Fruit fly (Drosophila melanogaster) whole organism, wandering third instar larva: Measurements from ENCODE around the gene Tcs6.

Source experiments
- Abd-B ChIP-seq: fragments of >200 bp; optimal IDR thresholded peaks from 2 replicates; lab custom pipeline; 2017; ENCODE audit warnings: missing biosample characterization, missing genetic modification characterization
- CG32264 ChIP-seq: fragments of 200-800 bp; sonication (Bioruptor generic); optimal IDR thresholded peaks from 2 replicates; lab custom pipeline; 2016; ENCODE audit warnings: missing biosample characterization, missing genetic modification characterization
- CG9705 ChIP-seq: fragments of 200-800 bp; sonication (Bioruptor generic); optimal IDR thresholded peaks from 2 replicates; lab custom pipeline; 2018; ENCODE audit warnings: missing biosample characterization, mild to moderate bottlenecking, missing genetic modification characterization
- CrebA ChIP-seq: fragments of 200-800 bp; sonication (Bioruptor generic); optimal IDR thresholded peaks from 2 replicates; lab custom pipeline; 2016; ENCODE audit warnings: missing biosample characterization, mild to moderate bottlenecking, missing genetic modification characterization, borderline replicate concordance
- Dfd ChIP-seq: fragments of >200 bp; optimal IDR thresholded peaks from 2 replicates; lab custom pipeline; 2017; ENCODE audit warnings: missing biosample characterization, missing genetic modification characterization
- Dif ChIP-seq: fragments of 200-275, 200-300 bp; sonication (Bioruptor generic); optimal IDR thresholded peaks from 2 replicates; lab custom pipeline; 2018; ENCODE audit warnings: missing biosample characterization, missing genetic modification characterization; ENCODE audit not compliant: partially characterized antibody
- GATAd ChIP-seq: sonication (Bioruptor generic); optimal IDR thresholded peaks from 2 replicates; lab custom pipeline; 2016; ENCODE audit warnings: missing biosample characterization, missing genetic modification characterization
- HLH106 ChIP-seq: fragments of 200-800 bp; optimal IDR thresholded peaks from 3 replicates; lab custom pipeline; 2019; ENCODE audit warnings: missing biosample characterization, mild to moderate bottlenecking, missing genetic modification characterization, moderate library complexity
- Hnf4 ChIP-seq: fragments of 200-800 bp; sonication (Bioruptor generic); optimal IDR thresholded peaks from 2 replicates; lab custom pipeline; 2016; ENCODE audit warnings: missing biosample characterization, mild to moderate bottlenecking, missing genetic modification characterization
- Hr78 ChIP-seq: fragments of >200 bp; optimal IDR thresholded peaks from 2 replicates; lab custom pipeline; 2017; ENCODE audit warnings: missing biosample characterization, missing genetic modification characterization
- Hr83 ChIP-seq: fragments of 200-300 bp; sonication (Bioruptor generic); optimal IDR thresholded peaks from 2 replicates; lab custom pipeline; 2016; ENCODE audit warnings: missing biosample characterization, mild to moderate bottlenecking, missing genetic modification characterization, moderate library complexity; ENCODE audit not compliant: poor library complexity, severe bottlenecking
- Jra ChIP-seq: sonication (Bioruptor generic); optimal IDR thresholded peaks from 2 replicates; lab custom pipeline; 2016; ENCODE audit warnings: missing biosample characterization, missing genetic modification characterization
- Mio ChIP-seq: sonication (Bioruptor generic); optimal IDR thresholded peaks from 2 replicates; lab custom pipeline; 2016; ENCODE audit warnings: missing biosample characterization, missing genetic modification characterization
- Myc ChIP-seq: fragments of >200 bp; optimal IDR thresholded peaks from 2 replicates; lab custom pipeline; 2017
- N ChIP-seq: fragments of >200 bp; optimal IDR thresholded peaks from 2 replicates; lab custom pipeline; 2018; ENCODE audit warnings: missing biosample characterization, missing external identifiers, missing genetic modification characterization
- OdsH ChIP-seq: fragments of 200-800 bp; sonication (Bioruptor generic); optimal IDR thresholded peaks from 2 replicates; lab custom pipeline; 2016; ENCODE audit warnings: missing biosample characterization, mild to moderate bottlenecking, missing genetic modification characterization
- Rel ChIP-seq, 2 experiments: fragments of 200-800 bp; sonication (Bioruptor generic) in 1 of 2; optimal IDR thresholded peaks; 2 replicates in 1 of 2; 3 replicates in 1 of 2; lab custom pipeline; 2016 to 2019; ENCODE audit warnings: mild to moderate bottlenecking in 2 of 2, missing biosample characterization in 2 of 2, missing genetic modification characterization in 2 of 2, moderate library complexity in 1 of 2
- Sp1 ChIP-seq: fragments of 200-800 bp; sonication (Bioruptor generic); optimal IDR thresholded peaks from 3 replicates; lab custom pipeline; 2019; ENCODE audit warnings: missing biosample characterization, mild to moderate bottlenecking, missing genetic modification characterization, moderate library complexity
- Vsx2 ChIP-seq: fragments of 200-300, 225-300 bp; sonication (Bioruptor generic); optimal IDR thresholded peaks from 2 replicates; lab custom pipeline; 2018; ENCODE audit warnings: missing biosample characterization, missing genetic modification characterization; ENCODE audit not compliant: partially characterized antibody
- br ChIP-seq: fragments of 200-800 bp; sonication (Bioruptor generic); optimal IDR thresholded peaks from 2 replicates; lab custom pipeline; 2016; ENCODE audit warnings: missing biosample characterization, missing genetic modification characterization
- brk ChIP-seq: fragments of 200-800 bp; sonication (Bioruptor generic); optimal IDR thresholded peaks from 2 replicates; lab custom pipeline; 2016; ENCODE audit warnings: missing biosample characterization, mild to moderate bottlenecking, missing genetic modification characterization
- dl ChIP-seq, 2 experiments: fragments of 175-275, 200-275 bp in 1 of 2; fragments of 200-275 bp in 1 of 2; sonication (Bioruptor generic); optimal IDR thresholded peaks; lab custom pipeline; 2018; ENCODE audit warnings: mild to moderate bottlenecking in 2 of 2, missing biosample characterization in 2 of 2, missing genetic modification characterization in 2 of 2, moderate library complexity in 2 of 2; ENCODE audit not compliant: partially characterized antibody in 2 of 2, insufficient read depth in 1 of 2
- dmrt93B ChIP-seq: fragments of 200-800 bp; sonication (Bioruptor generic); optimal IDR thresholded peaks from 2 replicates; lab custom pipeline; 2018; ENCODE audit warnings: missing biosample characterization, mild to moderate bottlenecking, missing genetic modification characterization
- dsf ChIP-seq: sonication (Bioruptor generic); optimal IDR thresholded peaks from 2 replicates; lab custom pipeline; 2016; ENCODE audit warnings: missing biosample characterization, missing genetic modification characterization, borderline replicate concordance
- ey ChIP-seq: fragments of 200-800 bp; sonication (Bioruptor generic); optimal IDR thresholded peaks from 2 replicates; lab custom pipeline; 2016; ENCODE audit warnings: missing biosample characterization, missing genetic modification characterization
- foxo ChIP-seq, 2 experiments: fragments of 200-800 bp; sonication (Bioruptor generic); optimal IDR thresholded peaks; 2 replicates in 1 of 2; 3 replicates in 1 of 2; lab custom pipeline; 2016 to 2017; ENCODE audit warnings: missing biosample characterization in 2 of 2, missing genetic modification characterization in 2 of 2
- fru ChIP-seq: fragments of 200-800 bp; sonication (Bioruptor generic); optimal IDR thresholded peaks from 3 replicates; lab custom pipeline; 2016; ENCODE audit warnings: missing biosample characterization, mild to moderate bottlenecking, missing genetic modification characterization
- h ChIP-seq: fragments of 200-800 bp; sonication (Bioruptor generic); optimal IDR thresholded peaks from 3 replicates; lab custom pipeline; 2016; ENCODE audit warnings: missing biosample characterization, mild to moderate bottlenecking, missing genetic modification characterization
- jim ChIP-seq: fragments of 175-275, 200-325 bp; sonication (Bioruptor generic); optimal IDR thresholded peaks from 2 replicates; lab custom pipeline; 2016; ENCODE audit warnings: missing biosample characterization, mild to moderate bottlenecking, missing genetic modification characterization
- lola ChIP-seq: fragments of >200 bp; optimal IDR thresholded peaks from 2 replicates; lab custom pipeline; 2017; ENCODE audit warnings: missing biosample characterization, missing genetic modification characterization
- pan ChIP-seq: fragments of >200 bp; optimal IDR thresholded peaks from 2 replicates; lab custom pipeline; 2017
- psq ChIP-seq: fragments of 200-800 bp; sonication (Bioruptor generic); optimal IDR thresholded peaks from 3 replicates; lab custom pipeline; 2017; ENCODE audit warnings: missing biosample characterization, mild to moderate bottlenecking, missing genetic modification characterization, moderate library complexity
- rgr ChIP-seq: fragments of 200-800 bp; sonication (Bioruptor generic); optimal IDR thresholded peaks from 3 replicates; lab custom pipeline; 2016; ENCODE audit warnings: missing biosample characterization, mild to moderate bottlenecking, missing genetic modification characterization
- sage ChIP-seq: fragments of 200-800 bp; sonication (Bioruptor generic); optimal IDR thresholded peaks from 2 replicates; lab custom pipeline; 2016; ENCODE audit warnings: missing biosample characterization, mild to moderate bottlenecking, missing genetic modification characterization
- sv ChIP-seq: fragments of 200-800 bp; sonication (Bioruptor generic); optimal IDR thresholded peaks from 3 replicates; lab custom pipeline; 2016; ENCODE audit warnings: missing biosample characterization, missing genetic modification characterization
- tai ChIP-seq: sonication (Bioruptor generic); optimal IDR thresholded peaks from 2 replicates; lab custom pipeline; 2016; ENCODE audit warnings: missing biosample characterization, missing genetic modification characterization
- usp ChIP-seq: fragments of >200 bp; optimal IDR thresholded peaks from 2 replicates; lab custom pipeline; 2017; ENCODE audit warnings: missing biosample characterization, missing genetic modification characterization
- woc ChIP-seq: sonication (Bioruptor generic); optimal IDR thresholded peaks from 2 replicates; lab custom pipeline; 2016; ENCODE audit warnings: missing biosample characterization, mild to moderate bottlenecking, missing genetic modification characterization

The Tcs6 gene

dm6 chr3R:26017771-26018731 lies 40.0 kb downstream of the Tcs6 start:
- peak; percentile 93 for TF ChIP-seq OdsH (GFP tag; lab: Kevin White, UChicago)
- TF ChIP-seq tai: peak; percentile 76
- peak; percentile 63 for TF ChIP-seq ey (GFP tag; lab: Kevin White, UChicago)
- TF ChIP-seq dmrt93B (GFP tag; lab: Kevin White, UChicago): peak; percentile 92
- peak; percentile 17 for TF ChIP-seq Vsx2 (GFP tag; lab: Kevin White, UChicago)
- peak; percentile 95 for TF ChIP-seq psq (GFP tag; lab: Kevin White, UChicago)
- peak; percentile 41 for TF ChIP-seq sv (GFP tag; lab: Kevin White, UChicago)
- TF ChIP-seq lola: no peak
- TF ChIP-seq dl (GFP tag; optimal IDR thresholded peaks at IDR 0.05; lab: Kevin White, UChicago; ENCODE audit: insufficient read depth in 1 of 2, partially characterized antibody in 2 of 2): no peak
- TF ChIP-seq GATAd (GFP tag; lab: Kevin White, UChicago): no peak
- TF ChIP-seq Hnf4 (GFP tag; lab: Kevin White, UChicago): peak; percentile 77
- TF ChIP-seq Hr83 (GFP tag; lab: Kevin White, UChicago): peak; percentile 96
- no peak for TF ChIP-seq usp (GFP tag; lab: Kevin White, UChicago)
- TF ChIP-seq jim (GFP tag; lab: Kevin White, UChicago): peak; percentile 49
- TF ChIP-seq brk (GFP tag; lab: Kevin White, UChicago): peak; percentile 79
- TF ChIP-seq dsf (GFP tag; lab: Kevin White, UChicago): peak; percentile 52
- peak; percentile 75 for TF ChIP-seq Rel (GFP tag; optimal IDR thresholded peaks at IDR 0.05; lab: Kevin White, UChicago)
- peak; percentile 53 for TF ChIP-seq Rel (tag; optimal IDR thresholded peaks at IDR 0.05; lab: Kevin White, UChicago)
- TF ChIP-seq h (GFP tag; lab: Kevin White, UChicago): peak; percentile 84
- TF ChIP-seq rgr (GFP tag; lab: Kevin White, UChicago): peak; percentile 87
- peak; percentile 90 for TF ChIP-seq fru (GFP tag; lab: Kevin White, UChicago)
- TF ChIP-seq br (GFP tag; lab: Kevin White, UChicago): peak; percentile 74
- TF ChIP-seq N (GFP tag; lab: Kevin White, UChicago): no peak
- TF ChIP-seq CG32264 (GFP tag; lab: Kevin White, UChicago): no peak
- no peak for TF ChIP-seq CrebA (GFP tag; lab: Kevin White, UChicago)
- peak; percentile 90 for TF ChIP-seq CG9705 (GFP tag; lab: Kevin White, UChicago)
- no peak for TF ChIP-seq Abd-B (GFP tag; lab: Kevin White, UChicago)
- TF ChIP-seq Myc (lab: Kevin White, UChicago): no peak
- no peak for TF ChIP-seq Hr78 (GFP tag; lab: Kevin White, UChicago)
- peak; percentile 94 for TF ChIP-seq HLH106
- TF ChIP-seq Mio: no peak
- TF ChIP-seq Dif: peak; percentile 2
- peak; percentile 91 for TF ChIP-seq woc
- TF ChIP-seq sage (GFP tag; lab: Kevin White, UChicago): peak; percentile 36
- TF ChIP-seq pan (lab: Kevin White, UChicago): no peak
- TF ChIP-seq foxo (GFP tag; optimal IDR thresholded peaks at IDR 0.05; lab: Kevin White, UChicago): peak in 1 of 2 experiments; percentile 93
- peak; percentile 58 for TF ChIP-seq Jra (GFP tag; lab: Kevin White, UChicago)
- peak; percentile 83 for TF ChIP-seq Dfd (GFP tag; lab: Kevin White, UChicago)
- TF ChIP-seq Sp1 (GFP tag; lab: Kevin White, UChicago): peak; percentile 98

- TF ChIP-seq Vsx2 (GFP tag; lab: Kevin White, UChicago) (no peak), usp (GFP tag; lab: Kevin White, UChicago) (no peak), Jra (GFP tag; lab: Kevin White, UChicago) (no peak), Hr83 (GFP tag; lab: Kevin White, UChicago) (peak; percentile 42), Hr78 (GFP tag; lab: Kevin White, UChicago) (no peak), CrebA (GFP tag; lab: Kevin White, UChicago) (no peak), Rel (GFP tag; optimal IDR thresholded peaks at IDR 0.05; lab: Kevin White, UChicago) (no peak), Rel (tag; optimal IDR thresholded peaks at IDR 0.05; lab: Kevin White, UChicago) (peak; percentile 51)
Measured at dm6 chr3R:26017294-26017770, 40.7 kb downstream of the Tcs6 start.
